Fruit fly (Drosophila melanogaster): ENCODE measurements around the gene CG13738.

The CG13738 gene

dm6 chr3L:13928769-13929594 is 44.3 kb downstream of the CG13738 start, which contains the start of the genes CG8833 and DCTN1-p150 (continued):
- TF ChIP-seq Eip74EF (GFP tag; optimal IDR thresholded peaks at IDR 0.05) (no peak), CG6654 (GFP tag; optimal IDR thresholded peaks at IDR 0.05) (no peak), CG1603 (tag; optimal IDR thresholded peaks at IDR 0.05) (peak; percentile 37), CG1024 (GFP tag; IDR thresholded peaks at IDR 0.05) (no peak), Gsc (GFP tag; IDR thresholded peaks at IDR 0.05) (no peak), CG13296 (GFP tag; optimal IDR thresholded peaks at IDR 0.05) (no peak), Dad (GFP tag; optimal IDR thresholded peaks at IDR 0.05) (no peak), Antp (GFP tag; optimal IDR thresholded peaks at IDR 0.05) (peak; percentile 39), sqz (GFP tag; optimal IDR thresholded peaks at IDR 0.05) (no peak), CG32772 (GFP tag; IDR thresholded peaks at IDR 0.05) (no peak), klu (GFP tag; IDR thresholded peaks at IDR 0.05) (no peak), CG17385 (GFP tag; optimal IDR thresholded peaks at IDR 0.05) (peak; percentile 36), oc (tag; optimal IDR thresholded peaks at IDR 0.05) (no peak), CG17328 (GFP tag; IDR thresholded peaks at IDR 0.05) (no peak), E2f1 (GFP tag; IDR thresholded peaks at IDR 0.05) (no peak), CG3065 (GFP tag; optimal IDR thresholded peaks at IDR 0.05) (no peak), CG12659 (GFP tag; optimal IDR thresholded peaks at IDR 0.05) (peak; percentile 62), Hr78 (GFP tag; optimal IDR thresholded peaks at IDR 0.05) (no peak), yki (optimal IDR thresholded peaks at IDR 0.05) (no peak), CG14014 (GFP tag; IDR thresholded peaks at IDR 0.05) (peak; percentile 51; the same call in 1 of the 2 replicates), otp (GFP tag; IDR thresholded peaks at IDR 0.05) (no peak), Dek (tag; optimal IDR thresholded peaks at IDR 0.05) (peak; percentile 23), sd (tag; optimal IDR thresholded peaks at IDR 0.05) (peak; percentile 47), CG8359 (GFP tag; optimal IDR thresholded peaks at IDR 0.05; ENCODE audit: borderline replicate concordance) (no peak), Fer2 (tag; optimal IDR thresholded peaks at IDR 0.05) (no peak), pros (GFP tag; optimal IDR thresholded peaks at IDR 0.05) (no peak), zf30C (GFP tag; optimal IDR thresholded peaks at IDR 0.05) (no peak), CG3407 (GFP tag; optimal IDR thresholded peaks at IDR 0.05) (no peak), D19B (GFP tag; optimal IDR thresholded peaks at IDR 0.05) (no peak), fd102C (GFP tag; optimal IDR thresholded peaks at IDR 0.05) (no peak), CG34376 (GFP tag; optimal IDR thresholded peaks at IDR 0.05) (no peak), nom (GFP tag; optimal IDR thresholded peaks at IDR 0.05) (no peak), gem (tag; optimal IDR thresholded peaks at IDR 0.05) (no peak), lab (GFP tag; optimal IDR thresholded peaks at IDR 0.05) (no peak), dpn (GFP tag; optimal IDR thresholded peaks at IDR 0.05) (peak; percentile 42 to 51), Nf-YC (tag; optimal IDR thresholded peaks at IDR 0.05) (peak; percentile 45), run (tag; optimal IDR thresholded peaks at IDR 0.05) (no peak), cg (GFP tag; optimal IDR thresholded peaks at IDR 0.05) (no peak), CG9727 (GFP tag; optimal IDR thresholded peaks at IDR 0.05) (peak; percentile 47), Drgx (GFP tag; IDR thresholded peaks at IDR 0.05) (no peak), CG17361 (GFP tag; IDR thresholded peaks at IDR 0.05) (peak; percentile 72), Mes4 (GFP tag; optimal IDR thresholded peaks at IDR 0.05) (no peak), CG10366 (GFP tag; IDR thresholded peaks at IDR 0.05) (peak; percentile 48; the same call in 1 of the 2 replicates), danr (GFP tag; IDR thresholded peaks at IDR 0.05) (no peak), CG7928 (GFP tag; optimal IDR thresholded peaks at IDR 0.05) (no peak), Mrtf (GFP tag; IDR thresholded peaks at IDR 0.05) (no peak), Bgb (GFP tag; IDR thresholded peaks at IDR 0.05; ENCODE audit: partially characterized antibody) (peak; percentile 47), salm (tag; optimal IDR thresholded peaks at IDR 0.05) (no peak), CG6175 (GFP tag; IDR thresholded peaks at IDR 0.05) (no peak)

All from whole organism, embryonic.